Worm (Caenorhabditis elegans): Measurements from ENCODE around the gene C16D9.9.

Gene C16D9.9

DNA sequence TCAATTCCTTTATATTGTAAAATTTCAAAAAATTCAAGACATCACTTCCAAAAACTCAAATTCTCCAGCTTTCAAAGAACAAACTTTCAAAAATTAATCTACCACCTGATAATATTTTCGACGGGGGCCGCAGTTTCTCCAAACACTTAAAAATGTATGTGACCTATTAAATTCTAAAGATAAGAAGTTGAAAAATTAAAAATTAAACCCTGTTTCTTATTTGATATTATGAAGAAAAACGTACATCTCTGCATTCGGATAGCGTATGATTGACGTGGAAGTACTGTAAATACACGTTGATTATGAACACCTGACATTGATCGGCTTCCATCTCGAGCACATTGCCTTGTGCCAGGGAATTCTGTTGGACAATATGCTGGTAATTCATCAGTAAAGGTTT, 41.9 kb downstream of the C16D9.9 start:
- TF ChIP-seq ama-1 (optimal IDR thresholded peaks at IDR 0.05) (no peak), gmeb-2 (tag; optimal IDR thresholded peaks at IDR 0.05) (no peak), hlh-6 (tag; optimal IDR thresholded peaks at IDR 0.05) (no peak), ceh-31 (tag; optimal IDR thresholded peaks at IDR 0.05) (no peak), K02D7.2 (tag; optimal IDR thresholded peaks at IDR 0.05) (no peak), ceh-6 (GFP tag; optimal IDR thresholded peaks at IDR 0.05) (no peak), fax-1 (tag; optimal IDR thresholded peaks at IDR 0.05) (no peak), dve-1 (tag; optimal IDR thresholded peaks at IDR 0.05) (no peak)

ce11 chrV:8306366-8306765, 42.3 kb downstream of the C16D9.9 start, which contains the start of gene W02D7.8:
Gene W02D7.8, minus strand, starts transcription at chrV:8306466.
- no peak for TF ChIP-seq ceh-18 (tag; optimal IDR thresholded peaks at IDR 0.05)
- no peak for TF ChIP-seq ceh-22 (tag; optimal IDR thresholded peaks at IDR 0.05)
- no peak for TF ChIP-seq ceh-19 (GFP tag; optimal IDR thresholded peaks at IDR 0.05)
- no peak for TF ChIP-seq hlh-30 (tag; optimal IDR thresholded peaks at IDR 0.05; ENCODE audit: insufficient read depth)
- no peak for TF ChIP-seq pha-4 (tag; optimal IDR thresholded peaks at IDR 0.05)
- no peak for TF ChIP-seq mec-3 (tag; optimal IDR thresholded peaks at IDR 0.05; ENCODE audit: borderline replicate concordance)
- no peak for TF ChIP-seq ceh-9 (tag; optimal IDR thresholded peaks at IDR 0.05)

ce11 chrV:8307013-8307412, 43.0 kb downstream of the C16D9.9 start:
- no peak for TF ChIP-seq npax-4 (tag; optimal IDR thresholded peaks at IDR 0.05)
- no peak for TF ChIP-seq ceh-14 (tag; optimal IDR thresholded peaks at IDR 0.05)
- TF ChIP-seq ceh-22 (tag; optimal IDR thresholded peaks at IDR 0.05): no peak
- TF ChIP-seq ceh-24 (tag; optimal IDR thresholded peaks at IDR 0.05): no peak

ce11 chrV:8307681-8308080, 43.6 kb downstream of the C16D9.9 start, which contains the start of gene clec-218:
Gene clec-218, plus strand, starts transcription at chrV:8307942.
- TF ChIP-seq ama-1 (optimal IDR thresholded peaks at IDR 0.05) (no peak), nhr-232 (tag; optimal IDR thresholded peaks at IDR 0.05) (no peak), pha-2 (tag; optimal IDR thresholded peaks at IDR 0.05) (no peak), elt-2 (tag; optimal IDR thresholded peaks at IDR 0.05) (no peak), pqm-1 (tag; optimal IDR thresholded peaks at IDR 0.05) (no peak), gmeb-2 (tag; optimal IDR thresholded peaks at IDR 0.05) (no peak), sox-4 (tag; optimal IDR thresholded peaks at IDR 0.05) (no peak), che-1 (tag; optimal IDR thresholded peaks at IDR 0.05) (no peak), pros-1 (tag; optimal IDR thresholded peaks at IDR 0.05) (no peak), ceh-9 (tag; optimal IDR thresholded peaks at IDR 0.05) (no peak), nfya-1 (tag; optimal IDR thresholded peaks at IDR 0.05) (no peak), unc-3 (GFP tag; conservative IDR thresholded peaks at IDR 0.05) (no peak), unc-3 (tag; optimal IDR thresholded peaks at IDR 0.05) (no peak), C38D4.7 (GFP tag; optimal IDR thresholded peaks at IDR 0.05) (no peak), ahr-1 (tag; optimal IDR thresholded peaks at IDR 0.05) (no peak)

- no peak for TF ChIP-seq hlh-15 (tag; optimal IDR thresholded peaks at IDR 0.05)
- no peak for TF ChIP-seq madf-2 (tag; optimal IDR thresholded peaks at IDR 0.05)
- no peak for TF ChIP-seq hlh-6 (tag; optimal IDR thresholded peaks at IDR 0.05)
- no peak for TF ChIP-seq unc-3 (GFP tag; conservative IDR thresholded peaks at IDR 0.05)
- TF ChIP-seq unc-3 (tag; optimal IDR thresholded peaks at IDR 0.05): no peak
- TF ChIP-seq pha-2 (tag; optimal IDR thresholded peaks at IDR 0.05): no peak
- no peak for TF ChIP-seq fax-1 (tag; optimal IDR thresholded peaks at IDR 0.05)
- no peak for TF ChIP-seq pat-9 (tag; optimal IDR thresholded peaks at IDR 0.05)
- no peak for TF ChIP-seq C38D4.7 (GFP tag; optimal IDR thresholded peaks at IDR 0.05)
Measured at ce11 chrV:8311210-8311609, 47.2 kb downstream of the C16D9.9 start, which contains the start of gene W02D7.12. Gene W02D7.12, plus strand, starts transcription at chrV:8311510.

Measured in whole organism, late embryonic.